Fruit fly (Drosophila melanogaster): ENCODE measurements around the gene CG32237.

Gene CG32237

dm6 chr3L:4825584-4825983 lies 26.7 kb downstream of the CG32237 start, which contains the start of the genes Dhc64C and LeuRS-m:
Gene Dhc64C (minus strand): TSS chr3L:4825687.
Gene LeuRS-m (plus strand): TSS chr3L:4825853.
- TF ChIP-seq CG6808 (GFP tag; optimal IDR thresholded peaks at IDR 0.05) (no peak), CG34406 (GFP tag; optimal IDR thresholded peaks at IDR 0.05) (no peak), CG11294 (GFP tag; IDR thresholded peaks at IDR 0.05) (no peak), CG15336 (GFP tag; IDR thresholded peaks at IDR 0.05) (peak; percentile 6; the same call in 1 of the 2 replicates), Eip75B (GFP tag; optimal IDR thresholded peaks at IDR 0.05) (peak; percentile 32), Blimp-1 (GFP tag; optimal IDR thresholded peaks at IDR 0.05) (peak; percentile 58), Sox14 (GFP tag; optimal IDR thresholded peaks at IDR 0.05) (peak; percentile 43), lz (GFP tag; optimal IDR thresholded peaks at IDR 0.05) (peak; percentile 13), Hr39 (GFP tag; optimal IDR thresholded peaks at IDR 0.05) (peak; percentile 19), eg (GFP tag; IDR thresholded peaks at IDR 0.05) (no peak), Smox (GFP tag; optimal IDR thresholded peaks at IDR 0.05) (no peak), CG31627 (GFP tag; optimal IDR thresholded peaks at IDR 0.05) (peak; percentile 54), cyc (GFP tag; optimal IDR thresholded peaks at IDR 0.05) (peak; percentile 20), Eip78C (GFP tag) (peak; percentile 42), CG3919 (GFP tag; optimal IDR thresholded peaks at IDR 0.05) (peak; percentile 8)

dm6 chr3L:4824356-4825138 lies 27.7 kb downstream of the CG32237 start:
- TF ChIP-seq CG6792 (GFP tag; optimal IDR thresholded peaks at IDR 0.05), result peak; percentile 94
- TF ChIP-seq CG8119 (GFP tag; IDR thresholded peaks at IDR 0.05), result peak; percentile 98
- TF ChIP-seq CG9139 (GFP tag; optimal IDR thresholded peaks at IDR 0.05), result peak; percentile 83
- peak; percentile 96 for TF ChIP-seq OdsH (GFP tag; optimal IDR thresholded peaks at IDR 0.05)
- no peak for TF ChIP-seq vri (GFP tag; optimal IDR thresholded peaks at IDR 0.05)
- TF ChIP-seq pdm3 (GFP tag; optimal IDR thresholded peaks at IDR 0.05), result peak; percentile 96
- peak; percentile 92 for TF ChIP-seq CG10669 (GFP tag; optimal IDR thresholded peaks at IDR 0.05)
- peak; percentile 81 for TF ChIP-seq CG6854 (GFP tag; optimal IDR thresholded peaks at IDR 0.05)
- peak; percentile 89 for TF ChIP-seq CG4318 (GFP tag; optimal IDR thresholded peaks at IDR 0.05)
- TF ChIP-seq svp (GFP tag), result peak; percentile 98
- peak; percentile 86 for TF ChIP-seq Ets21C (GFP tag; optimal IDR thresholded peaks at IDR 0.05)
- TF ChIP-seq topi (GFP tag; optimal IDR thresholded peaks at IDR 0.05), result peak; percentile 94
- TF ChIP-seq CG32006 (GFP tag; optimal IDR thresholded peaks at IDR 0.05), result peak; percentile 97
- peak; percentile 93 for TF ChIP-seq Smox (GFP tag; optimal IDR thresholded peaks at IDR 0.05)
- TF ChIP-seq lz (GFP tag; optimal IDR thresholded peaks at IDR 0.05), result peak; percentile 92
- TF ChIP-seq fkh (GFP tag; optimal IDR thresholded peaks at IDR 0.05), result no peak
- peak; percentile 87 for TF ChIP-seq CG11902 (GFP tag; optimal IDR thresholded peaks at IDR 0.05)
- no peak for TF ChIP-seq cyc (GFP tag; optimal IDR thresholded peaks at IDR 0.05)
- TF ChIP-seq Ets96B (tag; optimal IDR thresholded peaks at IDR 0.05), result no peak
- peak; percentile 80 for TF ChIP-seq fd85E (GFP tag; optimal IDR thresholded peaks at IDR 0.05)
- peak; percentile 80 to 94 for TF ChIP-seq salr (GFP tag; optimal IDR thresholded peaks at IDR 0.05)
- TF ChIP-seq CG3919 (GFP tag; optimal IDR thresholded peaks at IDR 0.05), result no peak
- peak; percentile 94 for TF ChIP-seq CG10631 (GFP tag; optimal IDR thresholded peaks at IDR 0.05)
- no peak for TF ChIP-seq CG6276 (GFP tag; optimal IDR thresholded peaks at IDR 0.05)
- TF ChIP-seq CG15336 (GFP tag; IDR thresholded peaks at IDR 0.05), result peak; percentile 98
- TF ChIP-seq Met (GFP tag; optimal IDR thresholded peaks at IDR 0.05), result peak; percentile 94
- peak; percentile 92 for TF ChIP-seq Eip75B (GFP tag; optimal IDR thresholded peaks at IDR 0.05)
- TF ChIP-seq achi (GFP tag; optimal IDR thresholded peaks at IDR 0.05), result peak; percentile 95
- no peak for TF ChIP-seq ss (GFP tag; optimal IDR thresholded peaks at IDR 0.05)
- TF ChIP-seq dsx (GFP tag; optimal IDR thresholded peaks at IDR 0.05; ENCODE audit: poor library complexity, severe bottlenecking), result no peak
- TF ChIP-seq CG7368 (GFP tag; optimal IDR thresholded peaks at IDR 0.05), result peak; percentile 92
- TF ChIP-seq dac (GFP tag; optimal IDR thresholded peaks at IDR 0.05), result no peak
- peak; percentile 98 for TF ChIP-seq eg (GFP tag; IDR thresholded peaks at IDR 0.05)
- no peak for TF ChIP-seq Hr38 (GFP tag; optimal IDR thresholded peaks at IDR 0.05)
- TF ChIP-seq CG31627 (GFP tag; optimal IDR thresholded peaks at IDR 0.05), result peak; percentile 93
- TF ChIP-seq CG1621 (tag; optimal IDR thresholded peaks at IDR 0.05), result peak; percentile 71
- peak; percentile 88 for TF ChIP-seq CG6808 (GFP tag; optimal IDR thresholded peaks at IDR 0.05)
- peak; percentile 95 for TF ChIP-seq acj6 (GFP tag; optimal IDR thresholded peaks at IDR 0.05)
- peak; percentile 94 for TF ChIP-seq Gug (GFP tag; IDR thresholded peaks at IDR 0.05)
- peak; percentile 90 for TF ChIP-seq CG3032 (tag; optimal IDR thresholded peaks at IDR 0.05)
- peak; percentile 96 for TF ChIP-seq CG11294 (GFP tag; IDR thresholded peaks at IDR 0.05)
- peak; percentile 73 for TF ChIP-seq Eip93F (GFP tag; optimal IDR thresholded peaks at IDR 0.05)
